Fruit fly (Drosophila melanogaster) whole organism, embryonic: ENCODE results near the gene CG6041.

Source experiments
- Abd-B ChIP-seq: fragments of 200-800 bp; sonication (Bioruptor generic); optimal IDR thresholded peaks from 2 replicates; lab custom pipeline; 2018; ENCODE audit warnings: missing biosample characterization, mild to moderate bottlenecking, missing genetic modification characterization, moderate library complexity
- Atf3 ChIP-seq: fragments of 200-800 bp; sonication (Bioruptor generic); optimal IDR thresholded peaks from 3 replicates; lab custom pipeline; 2016; ENCODE audit warnings: missing biosample characterization, missing genetic modification characterization
- Atf6 ChIP-seq: fragments of 200-800 bp; sonication (Bioruptor generic); IDR thresholded peaks from 2 replicates; pipeline ENCODE4 v1.3.6; 2022; ENCODE audit warnings: missing biosample characterization, missing genetic modification characterization
- Awh ChIP-seq: fragments of 200-800 bp; sonication (Bioruptor generic); IDR thresholded peaks from 2 replicates; pipeline ENCODE4, ENCODE4 v1.3.6; 2022; ENCODE audit warnings: missing biosample characterization, missing genetic modification characterization
- CG10321 ChIP-seq: fragments of 200-800 bp; sonication (Bioruptor generic); IDR thresholded peaks from 2 replicates; pipeline ENCODE4 v1.3.6; 2022; ENCODE audit warnings: missing biosample characterization, missing genetic modification characterization
- CG10979 ChIP-seq: fragments of 200-800 bp; sonication (Bioruptor generic); optimal IDR thresholded peaks from 2 replicates; lab custom pipeline; 2018; ENCODE audit warnings: missing biosample characterization, mild to moderate bottlenecking, missing genetic modification characterization, moderate library complexity
- CG1233 ChIP-seq: fragments of 200-800 bp; sonication (Bioruptor generic); optimal IDR thresholded peaks from 4 replicates; lab custom pipeline; 2018; ENCODE audit warnings: missing biosample characterization, mild to moderate bottlenecking, missing genetic modification characterization
- CG12744 ChIP-seq: fragments of 200-800 bp; sonication (Bioruptor generic); optimal IDR thresholded peaks from 2 replicates; lab custom pipeline; 2016; ENCODE audit warnings: missing biosample characterization, missing genetic modification characterization
- CG15011 ChIP-seq: fragments of 200-800 bp; sonication (Bioruptor generic); optimal IDR thresholded peaks from 3 replicates; lab custom pipeline; 2018; ENCODE audit warnings: missing biosample characterization, mild to moderate bottlenecking, missing genetic modification characterization
- CG15514 ChIP-seq: fragments of 200-800 bp; sonication (Bioruptor generic); optimal IDR thresholded peaks from 3 replicates; lab custom pipeline; 2017; ENCODE audit warnings: missing biosample characterization, missing genetic modification characterization, mild to moderate bottlenecking, moderate library complexity, missing genetic modification reagents
- CG18599 ChIP-seq: fragments of 200-800 bp; sonication (Bioruptor generic); optimal IDR thresholded peaks from 3 replicates; lab custom pipeline; 2017; ENCODE audit warnings: missing biosample characterization, missing genetic modification characterization, mild to moderate bottlenecking, moderate library complexity, missing genetic modification reagents
- CG2116 ChIP-seq: fragments of 200-800 bp; sonication (Bioruptor generic); optimal IDR thresholded peaks from 3 replicates; lab custom pipeline; 2018; ENCODE audit warnings: missing biosample characterization, mild to moderate bottlenecking, missing genetic modification characterization
- CG3281 ChIP-seq: fragments of 200-800 bp; sonication (Bioruptor generic); optimal IDR thresholded peaks from 3 replicates; lab custom pipeline; 2017; ENCODE audit warnings: missing biosample characterization, mild to moderate bottlenecking, missing genetic modification characterization
- CG33213 ChIP-seq: fragments of 200-800 bp; sonication (Bioruptor generic); optimal IDR thresholded peaks from 3 replicates; lab custom pipeline; 2016; ENCODE audit warnings: missing biosample characterization, missing genetic modification characterization
- CG3726 ChIP-seq: fragments of 200-800 bp; sonication (Bioruptor generic); IDR thresholded peaks from 3 replicates; pipeline ENCODE4, ENCODE4 v1.3.6; 2022; ENCODE audit warnings: missing biosample characterization, missing genetic modification characterization
- CG4404 ChIP-seq: fragments of 200-800 bp; sonication (Bioruptor generic); IDR thresholded peaks from 2 replicates; pipeline ENCODE4 v1.3.6; 2022; ENCODE audit warnings: missing biosample characterization, missing genetic modification characterization
- CG6272 ChIP-seq: fragments of 200-800 bp; sonication (Bioruptor generic); IDR thresholded peaks from 2 replicates; pipeline ENCODE4 v1.3.6; 2022; ENCODE audit warnings: missing biosample characterization, missing genetic modification characterization
- CG7372 ChIP-seq: fragments of 200-800 bp; sonication (Bioruptor generic); IDR thresholded peaks from 2 replicates; pipeline ENCODE4 v1.3.6; 2022; ENCODE audit warnings: missing biosample characterization, missing genetic modification characterization
- CG7745 ChIP-seq: fragments of 200-800 bp; sonication (Bioruptor generic); optimal IDR thresholded peaks from 2 replicates; lab custom pipeline; 2018; ENCODE audit warnings: missing biosample characterization, mild to moderate bottlenecking, missing genetic modification characterization, moderate library complexity
- CG8089 ChIP-seq: fragments of 200-800 bp; sonication (Bioruptor generic); optimal IDR thresholded peaks from 3 replicates; lab custom pipeline; 2016; ENCODE audit warnings: missing biosample characterization, missing genetic modification characterization
- CG8290 ChIP-seq, 3 experiments: fragments of 200-800 bp; sonication (Bioruptor generic); optimal IDR thresholded peaks; 2 replicates each; lab custom pipeline; 2016 to 2019; ENCODE audit warnings: missing biosample characterization in 3 of 3, missing genetic modification characterization in 3 of 3, mild to moderate bottlenecking in 2 of 3, moderate library complexity in 1 of 3
- CG9932 ChIP-seq: fragments of 200-800 bp; sonication (Bioruptor generic); IDR thresholded peaks from 2 replicates; pipeline ENCODE4 v1.3.6; 2022; ENCODE audit warnings: missing biosample characterization, missing genetic modification characterization
- Dip3 ChIP-seq: fragments of 200-800 bp; sonication (Bioruptor generic); optimal IDR thresholded peaks from 3 replicates; lab custom pipeline; 2016; ENCODE audit warnings: missing biosample characterization, missing genetic modification characterization
- Elba2 ChIP-seq: fragments of 200-800 bp; sonication (Bioruptor generic); optimal IDR thresholded peaks from 3 replicates; lab custom pipeline; 2016; ENCODE audit warnings: missing biosample characterization, missing genetic modification characterization
- Lhr ChIP-seq: fragments of 200-800 bp; sonication (Bioruptor generic); optimal IDR thresholded peaks from 3 replicates; lab custom pipeline; 2017; ENCODE audit warnings: mild to moderate bottlenecking, missing biosample characterization, missing genetic modification reagents, missing genetic modification characterization
- Mad ChIP-seq: fragments of 200-800 bp; sonication (Bioruptor generic); optimal IDR thresholded peaks from 2 replicates; lab custom pipeline; 2016; ENCODE audit warnings: missing biosample characterization, missing genetic modification characterization
- Optix ChIP-seq: fragments of 200-800 bp; sonication (Bioruptor generic); IDR thresholded peaks from 3 replicates; pipeline ENCODE4 v1.3.6; 2022; ENCODE audit warnings: missing biosample characterization, missing genetic modification characterization
- Poxn ChIP-seq: fragments of 200-800 bp; sonication (Bioruptor generic); IDR thresholded peaks from 2 replicates; pipeline ENCODE4 v1.3.6; 2022; ENCODE audit warnings: missing biosample characterization, missing genetic modification characterization
- Ptx1 ChIP-seq: fragments of 200-800 bp; sonication (Bioruptor generic); IDR thresholded peaks from 2 replicates; pipeline ENCODE4 v1.3.6; 2022; ENCODE audit warnings: missing biosample characterization, missing genetic modification characterization
- Ssrp ChIP-seq: fragments of 200-800 bp; sonication (Bioruptor generic); optimal IDR thresholded peaks from 2 replicates; lab custom pipeline; 2018; ENCODE audit warnings: missing biosample characterization, mild to moderate bottlenecking, missing genetic modification characterization, moderate library complexity
- Tbp ChIP-seq: fragments of >200 bp; optimal IDR thresholded peaks from 2 replicates; lab custom pipeline; 2018; ENCODE audit warnings: missing biosample characterization, missing genetic modification characterization
- abd-A ChIP-seq: fragments of 200-800 bp; sonication (Bioruptor generic); optimal IDR thresholded peaks from 3 replicates; lab custom pipeline; 2019; ENCODE audit warnings: missing biosample characterization, mild to moderate bottlenecking, missing genetic modification characterization, moderate library complexity
- crp ChIP-seq, 2 experiments: fragments of 200-800 bp; sonication (Bioruptor generic); optimal IDR thresholded peaks; 2 replicates in 1 of 2; 3 replicates in 1 of 2; lab custom pipeline; 2017; ENCODE audit warnings: missing biosample characterization in 2 of 2, missing genetic modification characterization in 2 of 2, mild to moderate bottlenecking in 1 of 2, moderate library complexity in 1 of 2
- dmrt99B ChIP-seq: fragments of 200-800 bp; sonication (Bioruptor generic); optimal IDR thresholded peaks from 2 replicates; lab custom pipeline; 2018; ENCODE audit warnings: missing biosample characterization, mild to moderate bottlenecking, missing genetic modification characterization, moderate library complexity
- en ChIP-seq: fragments of 200-800 bp; sonication (Bioruptor generic); optimal IDR thresholded peaks from 2 replicates; lab custom pipeline; 2016; ENCODE audit warnings: missing biosample characterization, missing genetic modification characterization
- gfzf ChIP-seq: fragments of 200-800 bp; sonication (Bioruptor generic); optimal IDR thresholded peaks from 2 replicates; lab custom pipeline; 2016; ENCODE audit warnings: missing biosample characterization, mild to moderate bottlenecking, missing genetic modification characterization, moderate library complexity
- gt ChIP-seq: fragments of 200-800 bp; sonication (Bioruptor generic); IDR thresholded peaks from 2 replicates; pipeline ENCODE4 v1.3.6; 2022; ENCODE audit warnings: missing biosample characterization, missing genetic modification characterization
- her ChIP-seq: fragments of 200-800 bp; sonication (Bioruptor generic); optimal IDR thresholded peaks from 2 replicates; lab custom pipeline; 2016; ENCODE audit warnings: missing biosample characterization, missing genetic modification characterization
- lab ChIP-seq: fragments of 200-800 bp; sonication (Bioruptor generic); optimal IDR thresholded peaks from 3 replicates; lab custom pipeline; 2017; ENCODE audit warnings: missing biosample characterization, missing genetic modification characterization, mild to moderate bottlenecking, moderate library complexity, missing genetic modification reagents
- luna ChIP-seq: fragments of 200-800 bp; sonication (Bioruptor generic); optimal IDR thresholded peaks from 2 replicates; lab custom pipeline; 2016; ENCODE audit warnings: missing biosample characterization, missing genetic modification characterization
- mld ChIP-seq: fragments of 200-800 bp; sonication (Bioruptor generic); IDR thresholded peaks from 3 replicates; pipeline ENCODE4 v1.3.6; 2022; ENCODE audit warnings: missing biosample characterization, missing genetic modification characterization; ENCODE audit not compliant: partially characterized antibody
- nerfin-2 ChIP-seq: fragments of 200-800 bp; sonication (Bioruptor generic); IDR thresholded peaks from 2 replicates; pipeline ENCODE4 v1.3.6; 2022; ENCODE audit warnings: missing biosample characterization, missing genetic modification characterization; ENCODE audit not compliant: partially characterized antibody
- odd ChIP-seq: fragments of 200-800 bp; sonication (Bioruptor generic); optimal IDR thresholded peaks from 2 replicates; lab custom pipeline; 2017; ENCODE audit warnings: missing biosample characterization, mild to moderate bottlenecking, missing genetic modification characterization
- psq ChIP-seq: fragments of 200-800 bp; sonication (Bioruptor generic); optimal IDR thresholded peaks from 2 replicates; lab custom pipeline; 2017; ENCODE audit warnings: missing biosample characterization, missing genetic modification characterization
- sens-2 ChIP-seq: fragments of 200-800 bp; sonication (Bioruptor generic); IDR thresholded peaks from 2 replicates; pipeline ENCODE4 v1.3.6; 2022; ENCODE audit warnings: missing biosample characterization, missing genetic modification characterization
- tio ChIP-seq: fragments of 200-800 bp; sonication (Bioruptor generic); optimal IDR thresholded peaks from 2 replicates; lab custom pipeline; 2017; ENCODE audit warnings: missing biosample characterization, missing genetic modification characterization, inconsistent platforms
- toy ChIP-seq: fragments of 200-800 bp; sonication (Bioruptor generic); IDR thresholded peaks from 2 replicates; pipeline ENCODE4 v1.3.6; 2022; ENCODE audit warnings: missing biosample characterization, missing genetic modification characterization
- trem ChIP-seq: fragments of 200-800 bp; optimal IDR thresholded peaks from 3 replicates; lab custom pipeline; 2019; ENCODE audit warnings: missing biosample characterization, mild to moderate bottlenecking, missing genetic modification characterization, moderate library complexity
- ttk ChIP-seq: fragments of 200-800 bp; sonication (Bioruptor generic); IDR thresholded peaks from 2 replicates; pipeline ENCODE4 v2.1.2; 2022; ENCODE audit warnings: missing biosample characterization, missing genetic modification characterization
- unpg ChIP-seq: fragments of 200-800 bp; sonication (Bioruptor generic); optimal IDR thresholded peaks from 3 replicates; lab custom pipeline; 2018; ENCODE audit warnings: missing biosample characterization, mild to moderate bottlenecking, missing genetic modification characterization, moderate library complexity

The CG6041 gene

DNA sequence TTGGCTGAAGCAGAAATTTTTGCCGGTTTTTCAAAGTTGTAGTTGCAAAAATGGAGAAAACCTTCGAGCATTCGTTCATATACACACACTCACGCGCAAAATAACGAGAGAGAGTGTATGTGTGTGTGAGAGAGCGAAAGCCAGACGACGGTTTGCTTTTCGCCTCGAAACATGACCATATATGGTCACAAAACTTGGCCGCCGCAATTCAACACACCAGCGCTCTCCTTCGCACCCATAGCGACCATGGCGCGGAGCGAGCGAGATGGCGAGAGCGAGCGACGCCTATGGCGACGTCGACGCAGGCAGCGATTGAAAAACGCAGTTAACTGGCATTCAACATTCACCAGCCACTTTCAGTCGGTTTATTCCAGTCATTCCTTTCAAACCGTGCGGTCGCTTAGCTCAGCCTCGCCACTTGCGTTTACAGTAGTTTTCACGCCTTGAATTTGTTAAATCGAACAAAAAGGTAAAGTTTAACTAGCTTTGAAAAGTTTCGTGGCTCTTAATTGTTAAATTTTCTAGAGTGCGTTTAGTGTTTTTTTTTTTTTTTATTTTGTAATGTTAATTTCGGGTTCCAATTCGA lies 46.2 kb upstream of the CG6041 start (continued):
- TF ChIP-seq Ptx1 (GFP tag; lab: Robert Waterston, UW) (no peak), Lhr (GFP tag; lab: Kevin White, UChicago) (no peak), CG6272 (GFP tag; lab: Robert Waterston, UW) (0 out of 2 replicates have a peak, but pooled peaks have one; percentile 15), Poxn (GFP tag; lab: Robert Waterston, UW) (no peak), Tbp (GFP tag; lab: Kevin White, UChicago) (no peak), CG9932 (peak; percentile 64), Atf3 (GFP tag; lab: Kevin White, UChicago) (no peak), Elba2 (GFP tag; lab: Kevin White, UChicago) (no peak), crp (GFP tag; optimal IDR thresholded peaks at IDR 0.05; lab: Kevin White, UChicago) (no peak), CG18599 (GFP tag; lab: Kevin White, UChicago) (peak; percentile 54), CG10979 (peak; percentile 22), CG10321 (GFP tag; lab: Robert Waterston, UW) (peak; percentile 95), unpg (GFP tag; lab: Kevin White, UChicago) (no peak), CG7372 (GFP tag; lab: Robert Waterston, UW) (no peak), odd (GFP tag; lab: Kevin White, UChicago) (no peak), CG2116 (GFP tag; lab: Kevin White, UChicago) (peak; percentile 23), luna (GFP tag; lab: Kevin White, UChicago) (no peak), lab (GFP tag; lab: Kevin White, UChicago) (peak; percentile 72), Optix (GFP tag; lab: Robert Waterston, UW) (no peak), mld (GFP tag; lab: Robert Waterston, UW) (no peak), gfzf (no peak), psq (peak; percentile 32), CG12744 (GFP tag; lab: Kevin White, UChicago) (no peak), en (GFP tag; lab: Kevin White, UChicago) (no peak), dmrt99B (tag; lab: Kevin White, UChicago) (peak; percentile 31), abd-A (tag; lab: Kevin White, UChicago) (peak; percentile 83), CG4404 (GFP tag; lab: Robert Waterston, UW) (no peak), CG1233 (no peak), tio (GFP tag; lab: Kevin White, UChicago) (no peak), Awh (GFP tag; lab: Robert Waterston, UW) (no peak), CG15011 (GFP tag; lab: Kevin White, UChicago) (no peak), toy (GFP tag; lab: Robert Waterston, UW) (no peak), Abd-B (GFP tag; lab: Kevin White, UChicago) (no peak), her (GFP tag; lab: Kevin White, UChicago) (peak; percentile 58), trem (tag; lab: Kevin White, UChicago) (no peak), Mad (GFP tag; lab: Kevin White, UChicago) (peak; percentile 40), ttk (no peak), CG15514 (GFP tag; lab: Kevin White, UChicago) (peak; percentile 39), Dip3 (GFP tag; lab: Kevin White, UChicago) (no peak), CG33213 (GFP tag; lab: Kevin White, UChicago) (no peak), CG8089 (GFP tag; lab: Kevin White, UChicago) (peak; percentile 43), gt (GFP tag; lab: Robert Waterston, UW) (no peak), CG3281 (GFP tag; lab: Kevin White, UChicago) (no peak), CG8290 (GFP tag; optimal IDR thresholded peaks at IDR 0.05; lab: Kevin White, UChicago) (no peak), CG8290 (tag; optimal IDR thresholded peaks at IDR 0.05; lab: Kevin White, UChicago) (peak in 1 of 2 experiments; percentile 37), Ssrp (tag; lab: Kevin White, UChicago) (no peak), sens-2 (no peak), CG7745 (tag; lab: Kevin White, UChicago) (no peak), Atf6 (GFP tag; lab: Robert Waterston, UW) (peak; percentile 52; the same call in 1 of the 2 replicates), nerfin-2 (GFP tag; lab: Robert Waterston, UW) (no peak), CG3726 (GFP tag; lab: Robert Waterston, UW) (no peak)
